Fruit fly (Drosophila melanogaster): ENCODE measurements around the gene CG31668.

- TF ChIP-seq toe (GFP tag; optimal IDR thresholded peaks at IDR 0.05) (no peak), cic (GFP tag; optimal IDR thresholded peaks at IDR 0.05) (no peak), kay (GFP tag; ENCODE audit: borderline replicate concordance) (no peak), CG7045 (GFP tag; optimal IDR thresholded peaks at IDR 0.05) (no peak), Crg-1 (GFP tag; optimal IDR thresholded peaks at IDR 0.05) (no peak), CG1620 (GFP tag; optimal IDR thresholded peaks at IDR 0.05) (no peak), cnc (optimal IDR thresholded peaks at IDR 0.05) (no peak)
Measured at dm6 chr2L:2191404-2191803, 14.6 kb downstream of the CG31668 start.
